Worm (Caenorhabditis elegans) whole organism, midembryonic: ENCODE results near the gene ttr-38.

Source experiments
- tab-1 ChIP-seq: fragments of 200-800 bp; sonication (Bioruptor generic); IDR thresholded peaks from 2 replicates; pipeline ENCODE4 v1.3.6; 2022; ENCODE audit warnings: missing genetic modification characterization, missing compliant biosample characterization
- ztf-23 ChIP-seq: fragments of 200-800 bp; sonication (Bioruptor generic); IDR thresholded peaks from 2 replicates; pipeline ENCODE4 v1.3.6; 2022; ENCODE audit warnings: missing genetic modification reagents, missing genetic modification characterization, missing compliant biosample characterization

DNA sequence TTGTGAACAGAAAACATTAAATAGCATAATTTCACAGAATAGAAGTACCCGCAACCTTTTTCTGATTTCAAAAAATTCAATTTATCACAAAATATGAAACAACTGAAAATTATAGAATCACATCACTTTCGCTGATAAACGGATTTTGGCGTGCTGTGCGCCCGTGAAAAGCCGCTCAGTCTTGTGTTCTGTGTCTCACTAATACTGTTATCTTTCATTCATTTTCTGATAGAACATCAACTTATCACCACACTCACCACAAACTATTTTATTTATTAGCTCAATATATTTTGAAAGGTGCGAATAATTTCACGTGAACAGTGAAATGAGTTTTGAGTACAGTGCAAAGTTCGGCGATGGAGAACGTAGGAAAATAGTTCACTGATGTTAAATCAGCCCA lies 49.8 kb upstream of the ttr-38 start:
- TF ChIP-seq tab-1 (GFP tag; lab: Robert Waterston, UW) (no peak), ztf-23 (GFP tag; lab: Robert Waterston, UW) (no peak)
